Fruit fly (Drosophila melanogaster): ENCODE data around the gene Meltrin.

Gene Meltrin

DNA sequence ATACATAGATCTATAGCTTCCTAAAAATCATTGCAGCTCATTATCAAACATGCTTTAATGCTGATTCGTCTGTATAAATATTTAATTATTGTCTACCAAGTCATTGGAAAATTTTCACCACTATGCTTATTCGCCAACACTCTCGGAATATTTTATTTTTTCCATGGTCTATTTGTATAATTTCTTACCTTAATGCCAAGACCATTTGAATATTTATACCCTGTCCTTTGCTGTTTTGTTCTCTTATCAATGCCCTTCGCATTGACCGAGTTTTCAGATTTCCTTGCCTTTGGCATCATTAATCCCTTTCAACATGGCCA is 34.6 kb upstream of the Meltrin start:
- no peak for TF ChIP-seq otp (GFP tag; IDR thresholded peaks at IDR 0.05)
- TF ChIP-seq eyg (GFP tag; optimal IDR thresholded peaks at IDR 0.05), result no peak
- no peak for TF ChIP-seq scrt (GFP tag; optimal IDR thresholded peaks at IDR 0.05)
- TF ChIP-seq lmd (GFP tag; IDR thresholded peaks at IDR 0.05), result 0 out of 2 replicates have a peak, but pooled peaks have one; percentile 22
- TF ChIP-seq CG11696 (GFP tag; IDR thresholded peaks at IDR 0.05), result no peak
- TF ChIP-seq NC2β (GFP tag; optimal IDR thresholded peaks at IDR 0.05), result no peak
- TF ChIP-seq stc (GFP tag; IDR thresholded peaks at IDR 0.05), result peak; percentile 33; the same call in 1 of the 2 replicates
- TF ChIP-seq gcm2 (GFP tag; optimal IDR thresholded peaks at IDR 0.05), result no peak
- peak; percentile 9 for TF ChIP-seq CG18262 (tag; optimal IDR thresholded peaks at IDR 0.05)
- TF ChIP-seq CG5953 (GFP tag; IDR thresholded peaks at IDR 0.05), result no peak
- no peak for TF ChIP-seq CG7271 (tag; optimal IDR thresholded peaks at IDR 0.05)
- TF ChIP-seq CG32767 (GFP tag; IDR thresholded peaks at IDR 0.05), result no peak
- peak; percentile 7 for TF ChIP-seq mam (GFP tag; optimal IDR thresholded peaks at IDR 0.05)
- peak; percentile 58 for TF ChIP-seq Med (GFP tag)
- TF ChIP-seq Hsf (GFP tag; optimal IDR thresholded peaks at IDR 0.05), result no peak
- 0 out of 2 replicates have a peak, but pooled peaks have one; percentile 39 for TF ChIP-seq Ada2b (GFP tag; IDR thresholded peaks at IDR 0.05)
- no peak for TF ChIP-seq CoRest (tag; optimal IDR thresholded peaks at IDR 0.05)
- TF ChIP-seq Trl (optimal IDR thresholded peaks at IDR 0.05), result peak in 1 of 2 experiments; percentile 28
- no peak for TF ChIP-seq Trl (GFP tag; optimal IDR thresholded peaks at IDR 0.05)
- no peak for TF ChIP-seq mld (GFP tag; IDR thresholded peaks at IDR 0.05; ENCODE audit: partially characterized antibody)
- TF ChIP-seq sc (optimal IDR thresholded peaks at IDR 0.05), result no peak
- TF ChIP-seq sc (GFP tag; optimal IDR thresholded peaks at IDR 0.05), result no peak
- peak; percentile 62 for TF ChIP-seq Drgx (GFP tag; IDR thresholded peaks at IDR 0.05)
- TF ChIP-seq E2f1 (GFP tag; IDR thresholded peaks at IDR 0.05), result peak; percentile 22; the same call in 1 of the 2 replicates
- no peak for TF ChIP-seq HLH4C (GFP tag; IDR thresholded peaks at IDR 0.05; ENCODE audit: partially characterized antibody)
- no peak for TF ChIP-seq CG6813 (GFP tag; optimal IDR thresholded peaks at IDR 0.05)
- 0 out of 2 replicates have a peak, but pooled peaks have one; percentile 20 for TF ChIP-seq CG42726 (GFP tag; IDR thresholded peaks at IDR 0.05; ENCODE audit: partially characterized antibody)
- TF ChIP-seq Usf (GFP tag; optimal IDR thresholded peaks at IDR 0.05), result no peak
- TF ChIP-seq Xrp1 (GFP tag; IDR thresholded peaks at IDR 0.05), result peak; percentile 21; the same call in 1 of the 2 replicates
- no peak for TF ChIP-seq CG10321 (GFP tag; IDR thresholded peaks at IDR 0.05)
- TF ChIP-seq CG2889 (GFP tag; IDR thresholded peaks at IDR 0.05), result no peak
- peak; percentile 7 for TF ChIP-seq CG13624 (GFP tag; optimal IDR thresholded peaks at IDR 0.05)
- TF ChIP-seq sens (GFP tag), result no peak
- TF ChIP-seq Sry-β (GFP tag; optimal IDR thresholded peaks at IDR 0.05), result no peak
- TF ChIP-seq CG4424 (GFP tag; optimal IDR thresholded peaks at IDR 0.05), result no peak
- TF ChIP-seq CG30403 (GFP tag; optimal IDR thresholded peaks at IDR 0.05), result peak; percentile 19
- no peak for TF ChIP-seq zf30C (GFP tag; optimal IDR thresholded peaks at IDR 0.05)
- TF ChIP-seq PHDP (tag; optimal IDR thresholded peaks at IDR 0.05), result peak; percentile 6
- TF ChIP-seq CG11504 (tag; optimal IDR thresholded peaks at IDR 0.05), result peak; percentile 23
- TF ChIP-seq tll (GFP tag; optimal IDR thresholded peaks at IDR 0.05), result no peak
- TF ChIP-seq CG17612 (GFP tag; IDR thresholded peaks at IDR 0.05), result no peak
- peak; percentile 25 for TF ChIP-seq CG18599 (GFP tag; optimal IDR thresholded peaks at IDR 0.05)
- TF ChIP-seq pzg (GFP tag; optimal IDR thresholded peaks at IDR 0.05), result no peak
- no peak for TF ChIP-seq ara (GFP tag; IDR thresholded peaks at IDR 0.05)
- TF ChIP-seq CG7372 (GFP tag; IDR thresholded peaks at IDR 0.05), result 0 out of 2 replicates have a peak, but pooled peaks have one; percentile 22
- TF ChIP-seq Atf6 (GFP tag; IDR thresholded peaks at IDR 0.05), result 0 out of 2 replicates have a peak, but pooled peaks have one; percentile 32
- peak; percentile 1 for TF ChIP-seq CG2120 (GFP tag; optimal IDR thresholded peaks at IDR 0.05)
- peak; percentile 6 for TF ChIP-seq CG17385 (GFP tag; optimal IDR thresholded peaks at IDR 0.05)
- no peak for TF ChIP-seq slp2 (GFP tag; optimal IDR thresholded peaks at IDR 0.05)
- TF ChIP-seq CG17912 (GFP tag; optimal IDR thresholded peaks at IDR 0.05), result no peak
- TF ChIP-seq phol (tag; optimal IDR thresholded peaks at IDR 0.05), result peak; percentile 3
- TF ChIP-seq row (GFP tag; IDR thresholded peaks at IDR 0.05), result peak; percentile 1; the same call in 2 of the 3 replicates

Data from whole organism, embryonic.